Worm (Caenorhabditis elegans): Measurements from ENCODE around the gene F35H8.1.

- TF ChIP-seq repo-1 (tag; optimal IDR thresholded peaks at IDR 0.05) (no peak), F57C9.4 (tag; optimal IDR thresholded peaks at IDR 0.05) (no peak), ZK185.1 (tag; optimal IDR thresholded peaks at IDR 0.05; ENCODE audit: poor library complexity, severe bottlenecking) (no peak), ceh-40 (GFP tag; IDR thresholded peaks at IDR 0.05) (no peak), dox-1 (GFP tag; IDR thresholded peaks at IDR 0.05) (no peak), sptf-2 (GFP tag; optimal IDR thresholded peaks at IDR 0.05) (no peak), unc-62 (GFP tag; optimal IDR thresholded peaks at IDR 0.05) (no peak), T07F8.4 (tag; optimal IDR thresholded peaks at IDR 0.05) (no peak), nfyb-1 (GFP tag; IDR thresholded peaks at IDR 0.05) (no peak)
Observed at ce11 chrII:9602566-9602965, 49.5 kb upstream of the F35H8.1 start.

Measured in whole organism, young adult.